Worm (Caenorhabditis elegans): ENCODE data around the gene ttr-46.

- TF ChIP-seq snpc-4 (tag; optimal IDR thresholded peaks at IDR 0.05), result no peak
- no peak for TF ChIP-seq nhr-237 (tag; optimal IDR thresholded peaks at IDR 0.05)
Measured at ce11 chrV:9991610-9992009, 40.6 kb downstream of the ttr-46 start, which contains the start of the genes rde-1 and trpp-6.

Measured in whole organism, mixed stage, embryonic.